Worm (Caenorhabditis elegans) whole organism, L4 larva: ENCODE measurements around the gene srv-15.

Source experiments
- D1046.2 ChIP-seq: fragments of 200-800 bp; sonication (Bioruptor generic); IDR thresholded peaks from 2 replicates; pipeline ENCODE4 v1.3.6; 2022; ENCODE audit warnings: missing genetic modification characterization, missing compliant biosample characterization
- F10B5.3 ChIP-seq: sonication (generic microtip); optimal IDR thresholded peaks from 2 replicates; lab custom pipeline; 2016; ENCODE audit warnings: mild to moderate bottlenecking, missing genetic modification characterization, missing compliant biosample characterization
- F37D6.2 ChIP-seq: sonication (generic microtip); optimal IDR thresholded peaks from 2 replicates; lab custom pipeline; 2016; ENCODE audit warnings: mild to moderate bottlenecking, missing genetic modification characterization, missing compliant biosample characterization
- R02D3.7 ChIP-seq: fragments of 150-350 bp; sonication (generic microtip); optimal IDR thresholded peaks from 3 replicates; lab custom pipeline; 2014; ENCODE audit warnings: missing biosample characterization, missing genetic modification characterization
- Y105C5A.15 ChIP-seq: fragments of 200-800 bp; sonication (Bioruptor generic); IDR thresholded peaks from 2 replicates; pipeline ENCODE4 v1.3.6; 2022; ENCODE audit warnings: missing genetic modification characterization, missing compliant biosample characterization
- Y48G9A.11 ChIP-seq: fragments of 200-800 bp; sonication (Bioruptor generic); IDR thresholded peaks from 2 replicates; pipeline ENCODE4 v1.3.6; 2022; ENCODE audit warnings: missing genetic modification reagents, missing genetic modification characterization, missing compliant biosample characterization
- Y5F2A.4 ChIP-seq: fragments of 200-800 bp; sonication (Bioruptor generic); optimal IDR thresholded peaks from 2 replicates; lab custom pipeline; 2018; ENCODE audit warnings: mild to moderate bottlenecking, missing genetic modification characterization, missing compliant biosample characterization
- Y75B8A.6 ChIP-seq: fragments of 200-800 bp; sonication (Bioruptor generic); IDR thresholded peaks from 2 replicates; pipeline ENCODE4 v1.3.6; 2022; ENCODE audit warnings: missing genetic modification reagents, missing genetic modification characterization, missing compliant biosample characterization
- ZK337.2 ChIP-seq: fragments of 200-800 bp; sonication (Bioruptor generic); IDR thresholded peaks from 2 replicates; pipeline ENCODE4 v1.3.6; 2022; ENCODE audit warnings: missing genetic modification reagents, missing genetic modification characterization, missing compliant biosample characterization
- aly-2 ChIP-seq: sonication (generic microtip); optimal IDR thresholded peaks from 2 replicates; lab custom pipeline; 2018; ENCODE audit warnings: missing biosample characterization, missing genetic modification characterization
- ceh-20 ChIP-seq: fragments of 200-800 bp; sonication (Bioruptor generic); IDR thresholded peaks from 2 replicates; pipeline ENCODE4 v1.3.6; 2022; ENCODE audit warnings: missing genetic modification reagents, missing genetic modification characterization, missing compliant biosample characterization
- ceh-32 ChIP-seq: sonication (generic microtip); optimal IDR thresholded peaks from 2 replicates; lab custom pipeline; 2016; ENCODE audit warnings: mild to moderate bottlenecking, missing genetic modification characterization, missing compliant biosample characterization; ENCODE audit not compliant: poor library complexity
- ceh-44 ChIP-seq: fragments of 200-800 bp; sonication (Bioruptor generic); IDR thresholded peaks from 2 replicates; pipeline ENCODE4 v1.3.6; 2022; ENCODE audit warnings: missing genetic modification reagents, missing genetic modification characterization, missing compliant biosample characterization
- cey-2 ChIP-seq: sonication (generic microtip); optimal IDR thresholded peaks from 3 replicates; lab custom pipeline; 2017; ENCODE audit warnings: missing genetic modification characterization, mild to moderate bottlenecking, missing compliant biosample characterization, antibody characterized with exemption, borderline replicate concordance; ENCODE audit not compliant: insufficient read depth
- daf-8 ChIP-seq: fragments of 200-800 bp; sonication (Bioruptor generic); IDR thresholded peaks from 2 replicates; pipeline ENCODE4 v1.3.6; 2022; ENCODE audit warnings: missing genetic modification characterization, missing compliant biosample characterization
- dmd-8 ChIP-seq: fragments of 200-800 bp; sonication (Bioruptor generic); IDR thresholded peaks from 2 replicates; pipeline ENCODE4 v1.3.6; 2022; ENCODE audit warnings: missing genetic modification characterization, missing compliant biosample characterization
- egl-43 ChIP-seq: fragments of 200-800 bp; sonication (Bioruptor generic); IDR thresholded peaks from 2 replicates; pipeline ENCODE4 v1.3.6; 2022; ENCODE audit warnings: missing genetic modification reagents, missing genetic modification characterization, missing compliant biosample characterization
- fos-1 ChIP-seq: fragments of 150-350 bp; optimal IDR thresholded peaks from 2 replicates; lab custom pipeline; 2014; ENCODE audit warnings: missing biosample characterization, missing genetic modification characterization
- hlh-11 ChIP-seq: fragments of 200-800 bp; sonication (Bioruptor generic); optimal IDR thresholded peaks from 2 replicates; lab custom pipeline; 2018; ENCODE audit warnings: mild to moderate bottlenecking, missing genetic modification characterization, missing compliant biosample characterization
- hlh-30 ChIP-seq: sonication (generic microtip); optimal IDR thresholded peaks from 2 replicates; lab custom pipeline; 2017; ENCODE audit warnings: antibody characterized with exemption, mild to moderate bottlenecking, missing genetic modification characterization, missing compliant biosample characterization; ENCODE audit not compliant: insufficient read depth
- lim-7 ChIP-seq: fragments of 200-800 bp; sonication (Bioruptor generic); IDR thresholded peaks from 2 replicates; pipeline ENCODE4 v1.3.6; 2022; ENCODE audit warnings: missing genetic modification characterization, missing compliant biosample characterization
- lin-13 ChIP-seq: fragments of 150-350 bp; optimal IDR thresholded peaks from 2 replicates; lab custom pipeline; 2014; ENCODE audit warnings: missing biosample characterization, missing genetic modification reagents, missing genetic modification characterization
- lin-29 ChIP-seq: fragments of 200-800 bp; sonication (Bioruptor generic); IDR thresholded peaks from 2 replicates; pipeline ENCODE4 v1.3.6; 2022; ENCODE audit warnings: missing genetic modification reagents, missing genetic modification characterization, missing compliant biosample characterization
- lin-38 ChIP-seq: fragments of 200-800 bp; sonication (Bioruptor generic); IDR thresholded peaks from 2 replicates; pipeline ENCODE4 v1.3.6; 2022; ENCODE audit warnings: missing genetic modification reagents, missing genetic modification characterization, missing compliant biosample characterization
- lin-39 ChIP-seq: fragments of 150-350 bp; optimal IDR thresholded peaks from 2 replicates; lab custom pipeline; 2014; ENCODE audit warnings: missing biosample characterization, missing genetic modification reagents, missing genetic modification characterization
- lir-3 ChIP-seq: sonication (generic microtip); optimal IDR thresholded peaks from 2 replicates; lab custom pipeline; 2016; ENCODE audit warnings: mild to moderate bottlenecking, missing genetic modification characterization, missing compliant biosample characterization
- madf-5 ChIP-seq, 2 experiments: fragments of 200-800 bp; sonication (Bioruptor generic); IDR thresholded peaks; 2 replicates each; pipeline ENCODE4 v1.3.6; 2022; ENCODE audit warnings: missing compliant biosample characterization in 2 of 2, missing genetic modification characterization in 2 of 2
- madf-9 ChIP-seq: fragments of 200-800 bp; sonication (Bioruptor generic); conservative IDR thresholded peaks from 2 replicates; pipeline ENCODE4 v1.3.6; 2022; ENCODE audit warnings: missing genetic modification reagents, missing genetic modification characterization, missing compliant biosample characterization
- mdt-29 ChIP-seq: fragments of 200-800 bp; sonication (Bioruptor generic); IDR thresholded peaks from 2 replicates; pipeline ENCODE4 v1.3.6; 2022; ENCODE audit warnings: missing genetic modification reagents, missing genetic modification characterization, missing compliant biosample characterization
- mep-1 ChIP-seq: fragments of 150-350 bp; sonication (generic microtip); optimal IDR thresholded peaks from 3 replicates; lab custom pipeline; 2014; ENCODE audit warnings: missing biosample characterization, missing genetic modification characterization
- nhr-11 ChIP-seq: fragments of 150-350 bp; optimal IDR thresholded peaks from 2 replicates; lab custom pipeline; 2014; ENCODE audit warnings: missing biosample characterization, missing genetic modification characterization
- nhr-111 ChIP-seq: fragments of 200-800 bp; sonication (Bioruptor generic); optimal IDR thresholded peaks from 2 replicates; lab custom pipeline; 2018; ENCODE audit warnings: mild to moderate bottlenecking, missing genetic modification characterization, missing compliant biosample characterization
- nhr-25 ChIP-seq: sonication (generic microtip); optimal IDR thresholded peaks from 2 replicates; lab custom pipeline; 2017; ENCODE audit warnings: missing genetic modification characterization, mild to moderate bottlenecking, missing compliant biosample characterization, antibody characterized with exemption, moderate library complexity, borderline replicate concordance; ENCODE audit not compliant: insufficient read depth
- nhr-28 ChIP-seq: fragments of 150-350 bp; optimal IDR thresholded peaks from 2 replicates; lab custom pipeline; 2014; ENCODE audit warnings: missing biosample characterization, missing genetic modification characterization
- nhr-48 ChIP-seq: sonication (generic microtip); optimal IDR thresholded peaks from 2 replicates; lab custom pipeline; 2016; ENCODE audit warnings: mild to moderate bottlenecking, missing genetic modification characterization, missing compliant biosample characterization
- nhr-76 ChIP-seq: fragments of 150-350 bp; optimal IDR thresholded peaks from 2 replicates; lab custom pipeline; 2014; ENCODE audit warnings: missing biosample characterization, missing genetic modification characterization
- nhr-77 ChIP-seq: fragments of 150-350 bp; optimal IDR thresholded peaks from 2 replicates; lab custom pipeline; 2014; ENCODE audit warnings: missing biosample characterization, missing genetic modification characterization
- pha-4 ChIP-seq, 2 experiments: fragments of 150-350 bp in 1 of 2; fragments of 200-800 bp in 1 of 2; sonication (Bioruptor generic) in 1 of 2; IDR thresholded peaks in 1 of 2; optimal IDR thresholded peaks in 1 of 2; 2 replicates each; pipeline versions ENCODE4 v1.3.6 to Lab custom; 2014 to 2022; ENCODE audit warnings: missing genetic modification characterization in 2 of 2, missing genetic modification reagents in 2 of 2, missing biosample characterization in 1 of 2, missing compliant biosample characterization in 1 of 2
- php-3 ChIP-seq: fragments of 200-800 bp; sonication (Bioruptor generic); IDR thresholded peaks from 2 replicates; pipeline ENCODE4 v1.3.6; 2022; ENCODE audit warnings: missing genetic modification reagents, missing genetic modification characterization, missing compliant biosample characterization
- rbr-2 ChIP-seq: sonication (generic microtip); optimal IDR thresholded peaks from 2 replicates; lab custom pipeline; 2016; ENCODE audit warnings: missing genotype, missing genetic modification characterization, missing compliant biosample characterization
- saeg-2 ChIP-seq: fragments of 200-800 bp; sonication (Bioruptor generic); IDR thresholded peaks from 2 replicates; pipeline ENCODE4 v1.3.6; 2022; ENCODE audit warnings: missing genetic modification reagents, missing genetic modification characterization, missing compliant biosample characterization
- snpc-4 ChIP-seq: fragments of 150-350 bp; optimal IDR thresholded peaks from 2 replicates; lab custom pipeline; 2014; ENCODE audit warnings: missing biosample characterization, missing genetic modification characterization
- spr-1 ChIP-seq: sonication (generic microtip); optimal IDR thresholded peaks from 2 replicates; lab custom pipeline; 2016; ENCODE audit warnings: mild to moderate bottlenecking, missing genetic modification characterization, missing compliant biosample characterization
- tra-1 ChIP-seq: fragments of 200-800 bp; sonication (Bioruptor generic); IDR thresholded peaks from 2 replicates; pipeline ENCODE4 v1.3.6; 2022; ENCODE audit warnings: missing genetic modification reagents, missing genetic modification characterization, missing compliant biosample characterization
- unc-39 ChIP-seq: sonication (generic microtip); optimal IDR thresholded peaks from 2 replicates; lab custom pipeline; 2017; ENCODE audit warnings: missing biosample characterization, missing genetic modification characterization
- zfp-2 ChIP-seq: sonication (generic microtip); optimal IDR thresholded peaks from 2 replicates; lab custom pipeline; 2016; ENCODE audit warnings: mild to moderate bottlenecking, missing genetic modification characterization, missing compliant biosample characterization
- zfp-3 ChIP-seq: fragments of 200-800 bp; sonication (Bioruptor generic); conservative IDR thresholded peaks from 2 replicates; pipeline ENCODE4 v1.3.6; 2022; ENCODE audit warnings: missing genetic modification reagents, missing genetic modification characterization, missing compliant biosample characterization
- zip-11 ChIP-seq: fragments of 200-800 bp; sonication (Bioruptor generic); IDR thresholded peaks from 2 replicates; pipeline ENCODE4 v1.3.6; 2022; ENCODE audit warnings: missing genetic modification characterization, missing compliant biosample characterization
- ztf-11 ChIP-seq: fragments of 150-350 bp; optimal IDR thresholded peaks from 2 replicates; lab custom pipeline; 2014; ENCODE audit warnings: missing biosample characterization, missing genetic modification characterization

The srv-15 gene

DNA sequence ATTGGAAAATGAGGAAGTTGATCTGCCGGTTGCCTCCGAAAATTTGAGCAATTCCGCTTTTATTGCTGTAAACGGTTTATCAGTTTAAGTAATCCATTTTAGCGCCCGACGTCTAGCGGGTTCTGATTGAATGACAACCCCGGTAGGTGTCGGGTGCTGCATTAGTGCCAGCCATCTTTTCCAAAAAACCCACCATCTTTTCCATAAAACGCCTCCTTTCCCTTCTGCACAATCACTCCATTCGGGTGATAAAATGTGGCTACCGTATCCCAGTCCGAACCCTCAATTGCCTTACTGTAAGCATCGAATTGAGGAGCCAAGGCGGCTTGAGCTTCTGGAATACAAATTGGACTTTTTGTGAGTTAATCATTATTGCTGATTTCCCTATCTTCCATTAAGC, 6.2 kb upstream of the srv-15 start (continued):
- TF ChIP-seq daf-8 (GFP tag; lab: Robert Waterston, UW), result 0 out of 2 replicates have a peak, but pooled peaks have one; percentile 31
- TF ChIP-seq madf-5 (GFP tag; IDR thresholded peaks at IDR 0.05; lab: Robert Waterston, UW), result no peak
- no peak for TF ChIP-seq nhr-111
- no peak for TF ChIP-seq lin-39 (tag; lab: Kevin White, UChicago)
- TF ChIP-seq zip-11 (GFP tag; lab: Robert Waterston, UW), result no peak
- no peak for TF ChIP-seq Y105C5A.15 (GFP tag; lab: Robert Waterston, UW)

ce11 chrIV:15901123-15901522, 5.3 kb upstream of the srv-15 start, which contains the start of gene Y105C5B.5:
Gene Y105C5B.5 (minus strand): TSS chrIV:15901225.
- TF ChIP-seq mdt-29 (GFP tag; lab: Robert Waterston, UW), result 0 out of 2 replicates have a peak, but pooled peaks have one; percentile 35
- TF ChIP-seq lir-3 (tag; lab: Kevin White, UChicago), result no peak
- no peak for TF ChIP-seq D1046.2 (GFP tag; lab: Robert Waterston, UW)
- no peak for TF ChIP-seq spr-1 (tag; lab: Kevin White, UChicago)
- peak; percentile 18 for TF ChIP-seq nhr-11 (tag; lab: Kevin White, UChicago)
- no peak for TF ChIP-seq lin-13 (GFP tag; lab: Kevin White, UChicago)
- TF ChIP-seq nhr-28 (tag; lab: Kevin White, UChicago), result peak; percentile 100
- no peak for TF ChIP-seq tra-1
- no peak for TF ChIP-seq nhr-48 (tag; lab: Kevin White, UChicago)
- no peak for TF ChIP-seq egl-43
- TF ChIP-seq zfp-2 (tag; lab: Kevin White, UChicago), result no peak
- TF ChIP-seq fos-1 (tag; lab: Kevin White, UChicago), result no peak
- no peak for TF ChIP-seq unc-39 (tag; lab: Kevin White, UChicago)
- no peak for TF ChIP-seq madf-5 (GFP tag; IDR thresholded peaks at IDR 0.05; lab: Robert Waterston, UW)
- TF ChIP-seq hlh-30 (tag; lab: Kevin White, UChicago), result peak; percentile 65
- no peak for TF ChIP-seq R02D3.7 (tag; lab: Kevin White, UChicago)
- TF ChIP-seq lim-7 (GFP tag; lab: Robert Waterston, UW), result no peak
- TF ChIP-seq ceh-32 (tag; lab: Kevin White, UChicago), result no peak
- TF ChIP-seq lin-29 (GFP tag; lab: Robert Waterston, UW), result no peak
- TF ChIP-seq Y75B8A.6 (GFP tag; lab: Robert Waterston, UW), result no peak
- TF ChIP-seq ZK337.2, result no peak
- TF ChIP-seq nhr-76, result peak; percentile 19
- no peak for TF ChIP-seq madf-9
- no peak for TF ChIP-seq hlh-11 (tag; lab: Kevin White, UChicago)
- TF ChIP-seq snpc-4 (tag; lab: Kevin White, UChicago), result no peak
- TF ChIP-seq zip-11 (GFP tag; lab: Robert Waterston, UW), result no peak
- TF ChIP-seq aly-2 (tag; lab: Kevin White, UChicago), result no peak
- no peak for TF ChIP-seq F37D6.2 (tag; lab: Kevin White, UChicago)
- no peak for TF ChIP-seq ceh-20 (GFP tag; lab: Robert Waterston, UW)
- TF ChIP-seq F10B5.3, result no peak
- no peak for TF ChIP-seq ceh-44
- no peak for TF ChIP-seq cey-2 (tag; lab: Kevin White, UChicago)
- TF ChIP-seq mep-1 (tag; lab: Kevin White, UChicago), result no peak
- no peak for TF ChIP-seq ztf-11 (tag; lab: Kevin White, UChicago)
- no peak for TF ChIP-seq Y5F2A.4 (GFP tag; lab: Kevin White, UChicago)
- TF ChIP-seq saeg-2 (GFP tag; lab: Robert Waterston, UW), result no peak
- no peak for TF ChIP-seq nhr-25
- no peak for TF ChIP-seq php-3 (GFP tag; lab: Robert Waterston, UW)
- TF ChIP-seq pha-4 (GFP tag; IDR thresholded peaks at IDR 0.05; lab: Robert Waterston, UW), result no peak
- no peak for TF ChIP-seq pha-4 (tag; optimal IDR thresholded peaks at IDR 0.05; lab: Kevin White, UChicago)
- TF ChIP-seq dmd-8 (GFP tag; lab: Robert Waterston, UW), result no peak
- no peak for TF ChIP-seq lin-38
- TF ChIP-seq zfp-3, result no peak
- peak; percentile 52 for TF ChIP-seq nhr-77 (tag; lab: Kevin White, UChicago)
- TF ChIP-seq daf-8 (GFP tag; lab: Robert Waterston, UW), result no peak
- no peak for TF ChIP-seq Y48G9A.11 (GFP tag; lab: Robert Waterston, UW)
- TF ChIP-seq rbr-2 (tag; lab: Kevin White, UChicago), result no peak
